Fruit fly (Drosophila melanogaster): ENCODE results near the gene Uch-L5.

DNA sequence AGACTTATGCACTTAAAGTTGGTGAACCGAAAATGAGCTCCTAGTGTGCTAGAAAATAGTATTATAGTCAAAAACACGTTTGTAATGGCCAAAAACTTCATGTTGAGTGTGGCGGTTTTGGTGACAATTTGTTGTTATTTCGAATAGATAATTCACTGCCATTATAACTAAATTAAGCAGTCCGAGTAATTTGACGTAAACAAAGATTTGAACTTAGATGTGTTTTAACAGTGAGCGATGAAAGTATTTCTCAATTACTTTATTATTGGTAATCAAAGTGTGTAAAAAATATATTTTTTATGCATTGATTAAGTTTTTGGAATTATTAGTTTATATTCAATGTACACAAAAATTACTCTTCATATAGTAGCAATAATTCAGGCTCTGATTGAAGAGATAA is 36.5 kb upstream of the Uch-L5 start, which contains the start of gene CG33702:
- TF ChIP-seq CG8478 (optimal IDR thresholded peaks at IDR 0.05), result no peak
- TF ChIP-seq EcR (GFP tag; optimal IDR thresholded peaks at IDR 0.05), result no peak
- TF ChIP-seq psq (optimal IDR thresholded peaks at IDR 0.05), result no peak
- no peak for TF ChIP-seq Dll (optimal IDR thresholded peaks at IDR 0.05)
- TF ChIP-seq usp (GFP tag; optimal IDR thresholded peaks at IDR 0.05), result no peak
